Fruit fly (Drosophila melanogaster) whole organism, adult: ENCODE measurements around the gene SuUR.

Experiments used
- Hr96 ChIP-seq: fragments of 200-800 bp; sonication (Bioruptor generic); optimal IDR thresholded peaks from 2 replicates; lab custom pipeline; 2016; ENCODE audit warnings: missing biosample characterization, missing genetic modification characterization
- cnc ChIP-seq, 2 experiments: fragments of >200 bp; optimal IDR thresholded peaks; 2 replicates each; lab custom pipeline; 2017
- kay ChIP-seq: fragments of 200-800 bp; sonication (Bioruptor generic); peaks from one replicate; lab custom pipeline; 2016; ENCODE audit warnings: missing biosample characterization, missing genetic modification characterization, borderline replicate concordance

DNA sequence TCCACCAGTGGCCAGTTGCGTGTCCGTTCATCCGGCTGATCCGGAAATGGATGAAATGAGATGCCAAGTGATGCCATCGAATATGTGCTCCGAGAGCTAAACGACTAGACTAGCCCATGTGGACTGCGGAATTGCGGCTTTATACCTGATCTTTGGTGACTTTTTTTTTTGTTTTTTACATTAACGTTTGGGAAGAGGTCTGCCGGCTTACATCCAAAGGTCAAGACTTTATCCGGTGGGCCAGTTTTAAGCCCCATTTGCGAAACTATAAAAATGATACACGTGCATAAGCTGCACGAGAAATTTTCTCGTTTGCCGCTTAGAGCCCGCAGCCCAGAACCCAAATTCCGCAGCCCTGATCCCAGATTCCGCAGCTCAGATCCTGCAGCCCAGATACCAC is 38.1 kb downstream of the SuUR start, which contains the start of gene Elo68alpha:
- TF ChIP-seq Hr96 (no peak), kay (no peak), cnc (optimal IDR thresholded peaks at IDR 0.05; lab: Kevin White, UChicago) (no peak)
